Fruit fly (Drosophila melanogaster): ENCODE results near the gene ed.

The ed gene

DNA sequence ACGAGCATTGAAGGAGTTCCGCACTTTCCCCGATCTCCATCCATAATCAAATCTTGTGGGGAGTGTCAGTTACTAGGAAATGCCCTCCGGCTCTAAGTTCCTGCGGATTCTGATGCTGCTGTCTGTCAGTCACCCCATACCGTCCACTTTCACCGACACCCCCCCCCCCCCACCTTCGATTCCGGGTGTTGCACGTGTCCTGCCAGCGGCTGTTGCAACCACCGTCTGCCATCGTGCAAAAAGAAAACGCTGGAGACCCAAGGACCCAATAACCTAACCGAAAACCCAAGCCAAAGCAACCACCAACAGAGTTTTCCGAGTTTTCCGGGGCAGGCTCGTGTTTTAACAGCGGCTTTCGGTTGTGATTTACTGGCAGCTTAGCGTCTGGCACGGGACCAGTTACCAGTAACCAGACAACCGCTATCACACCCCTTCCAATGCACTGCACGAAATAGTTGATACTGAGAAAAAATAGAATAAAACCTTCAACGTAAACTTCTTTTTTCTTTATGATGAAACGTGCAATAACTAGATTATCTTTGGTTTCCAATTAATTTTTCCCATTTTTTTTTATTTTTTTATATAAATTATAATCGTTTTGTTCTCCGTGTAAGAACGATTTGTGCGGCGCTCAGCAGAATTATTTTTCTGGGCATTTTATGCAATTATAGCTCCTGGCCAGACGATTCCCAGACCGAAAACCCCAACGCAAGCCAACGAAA, 93.6 kb downstream of the ed start (continued):
- TF ChIP-seq CG10274 (GFP tag; optimal IDR thresholded peaks at IDR 0.05) (no peak), odd (GFP tag; optimal IDR thresholded peaks at IDR 0.05) (peak; percentile 50), peb (GFP tag; IDR thresholded peaks at IDR 0.05) (no peak), Awh (GFP tag; IDR thresholded peaks at IDR 0.05) (peak; percentile 76), CG18764 (GFP tag; optimal IDR thresholded peaks at IDR 0.05) (peak; percentile 13), lola (GFP tag; optimal IDR thresholded peaks at IDR 0.05) (peak in 1 of 3 experiments; percentile 84), CG10209 (GFP tag; optimal IDR thresholded peaks at IDR 0.05) (peak; percentile 57), h (optimal IDR thresholded peaks at IDR 0.05) (no peak), chinmo (GFP tag; IDR thresholded peaks at IDR 0.05; ENCODE audit: partially characterized antibody) (no peak), CG12219 (GFP tag; optimal IDR thresholded peaks at IDR 0.05) (peak; percentile 25), dmrt99B (tag; optimal IDR thresholded peaks at IDR 0.05) (peak; percentile 81), CG12299 (tag; optimal IDR thresholded peaks at IDR 0.05) (peak; percentile 13), sim (GFP tag; IDR thresholded peaks at IDR 0.05) (no peak), ab (GFP tag; optimal IDR thresholded peaks at IDR 0.05) (no peak), CG33557 (GFP tag; optimal IDR thresholded peaks at IDR 0.05) (peak; percentile 73), CG14014 (GFP tag; IDR thresholded peaks at IDR 0.05) (peak; percentile 20; the same call in 1 of the 2 replicates), slbo (GFP tag; IDR thresholded peaks at IDR 0.05) (peak; percentile 34; the same call in 1 of the 2 replicates), CG4404 (GFP tag; IDR thresholded peaks at IDR 0.05) (peak; percentile 35; the same call in 1 of the 2 replicates), Mrtf (GFP tag; IDR thresholded peaks at IDR 0.05) (peak; percentile 25; the same call in 1 of the 3 replicates), CG6854 (GFP tag; optimal IDR thresholded peaks at IDR 0.05) (no peak), CG11723 (GFP tag; optimal IDR thresholded peaks at IDR 0.05) (peak; percentile 20), CG1024 (GFP tag; IDR thresholded peaks at IDR 0.05) (0 out of 2 replicates have a peak, but pooled peaks have one; percentile 8), Sox102F (GFP tag; optimal IDR thresholded peaks at IDR 0.05) (peak; percentile 73), crol (GFP tag; IDR thresholded peaks at IDR 0.05) (peak; percentile 78), pros (GFP tag; optimal IDR thresholded peaks at IDR 0.05) (peak; percentile 64), CG10959 (GFP tag; IDR thresholded peaks at IDR 0.05) (no peak), sens (GFP tag) (peak; percentile 83), CG10462 (GFP tag; optimal IDR thresholded peaks at IDR 0.05) (no peak), CG30403 (GFP tag; optimal IDR thresholded peaks at IDR 0.05) (peak; percentile 59), Doc2 (GFP tag; IDR thresholded peaks at IDR 0.05) (no peak), CG4854 (GFP tag; optimal IDR thresholded peaks at IDR 0.05) (peak; percentile 1), D19A (tag; optimal IDR thresholded peaks at IDR 0.05) (peak; percentile 60), pnt (GFP tag; optimal IDR thresholded peaks at IDR 0.05) (peak; percentile 10), nau (GFP tag; optimal IDR thresholded peaks at IDR 0.05) (no peak), Side (GFP tag; optimal IDR thresholded peaks at IDR 0.05) (peak; percentile 1), zen2 (GFP tag; IDR thresholded peaks at IDR 0.05; ENCODE audit: partially characterized antibody) (no peak), run (tag; optimal IDR thresholded peaks at IDR 0.05) (peak; percentile 11), salm (tag; optimal IDR thresholded peaks at IDR 0.05) (peak; percentile 45), hkb (optimal IDR thresholded peaks at IDR 0.05) (no peak), hkb (GFP tag; IDR thresholded peaks at IDR 0.05) (peak; percentile 56), tgo (GFP tag; IDR thresholded peaks at IDR 0.05) (peak; percentile 46), CG18599 (GFP tag; optimal IDR thresholded peaks at IDR 0.05) (peak; percentile 77), dysf (GFP tag; IDR thresholded peaks at IDR 0.05) (peak; percentile 46; the same call in 2 of the 3 replicates), insv (GFP tag; optimal IDR thresholded peaks at IDR 0.05) (no peak), CG3995 (GFP tag; optimal IDR thresholded peaks at IDR 0.05) (no peak), wor (GFP tag; IDR thresholded peaks at IDR 0.05) (0 out of 2 replicates have a peak, but pooled peaks have one; percentile 16), CG17829 (tag; optimal IDR thresholded peaks at IDR 0.05) (peak; percentile 76), CG31441 (GFP tag; IDR thresholded peaks at IDR 0.05) (peak; percentile 82), CG13624 (GFP tag; optimal IDR thresholded peaks at IDR 0.05) (peak; percentile 19), CG15601 (tag; optimal IDR thresholded peaks at IDR 0.05) (peak; percentile 73)
